Fruit fly (Drosophila melanogaster): ENCODE data around the gene CG14137.

DNA sequence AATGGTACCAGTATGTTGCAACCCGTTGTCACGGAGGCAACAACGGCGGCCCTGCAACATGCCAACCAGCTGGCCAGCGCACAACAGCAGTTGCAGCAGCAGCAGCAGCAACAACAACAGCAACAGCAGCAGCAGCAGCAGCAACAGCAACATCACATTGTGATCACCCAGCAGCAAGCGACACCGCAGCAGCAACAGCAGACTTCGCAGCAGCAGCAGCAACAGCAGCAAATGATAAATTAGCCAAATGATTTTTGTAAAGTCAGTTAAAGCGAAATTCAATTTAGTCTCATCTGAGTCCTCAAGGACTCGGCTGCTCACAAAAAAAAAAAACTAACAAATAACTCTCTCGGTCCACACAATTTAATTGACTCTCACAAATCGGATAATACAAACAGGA is 4.4 kb upstream of the CG14137 start:
- TF ChIP-seq CG7101 (tag; optimal IDR thresholded peaks at IDR 0.05) (no peak), ovo (GFP tag; optimal IDR thresholded peaks at IDR 0.05) (no peak), CG14711 (tag; optimal IDR thresholded peaks at IDR 0.05) (no peak), cnc (optimal IDR thresholded peaks at IDR 0.05) (no peak)
